Worm (Caenorhabditis elegans) whole organism, late embryonic: ENCODE results near the gene EEED8.3.

Experiments used
- C08G9.2 ChIP-seq: sonication (generic microtip); optimal IDR thresholded peaks from 2 replicates; lab custom pipeline; 2016; ENCODE audit warnings: mild to moderate bottlenecking, missing genetic modification characterization, moderate library complexity, missing compliant biosample characterization
- C38D4.7 ChIP-seq: fragments of 200-800 bp; sonication (Bioruptor generic); optimal IDR thresholded peaks from 2 replicates; lab custom pipeline; 2018; ENCODE audit warnings: mild to moderate bottlenecking, missing genetic modification characterization, moderate library complexity, missing compliant biosample characterization
- F13H6.1 ChIP-seq: sonication (generic microtip); optimal IDR thresholded peaks from 2 replicates; lab custom pipeline; 2016; ENCODE audit warnings: missing genetic modification characterization, missing compliant biosample characterization
- K02D7.2 ChIP-seq: sonication (generic microtip); optimal IDR thresholded peaks from 2 replicates; lab custom pipeline; 2017; ENCODE audit warnings: mild to moderate bottlenecking, missing genetic modification characterization, missing compliant biosample characterization
- K09A11.1 ChIP-seq: sonication (generic microtip); optimal IDR thresholded peaks from 2 replicates; lab custom pipeline; 2017; ENCODE audit warnings: antibody characterized with exemption, mild to moderate bottlenecking, missing genetic modification characterization, missing compliant biosample characterization; ENCODE audit not compliant: insufficient read depth
- T23F11.4 ChIP-seq: fragments of 200-800 bp; sonication (Bioruptor generic); optimal IDR thresholded peaks from 2 replicates; lab custom pipeline; 2018; ENCODE audit warnings: mild to moderate bottlenecking, missing genetic modification characterization, missing compliant biosample characterization
- ahr-1 ChIP-seq: sonication (generic microtip); optimal IDR thresholded peaks from 2 replicates; lab custom pipeline; 2016; ENCODE audit warnings: missing genetic modification characterization, missing compliant biosample characterization
- ama-1 ChIP-seq: fragments of 150-350 bp; optimal IDR thresholded peaks from 2 replicates; lab custom pipeline; 2014
- ceh-18 ChIP-seq: sonication (generic microtip); optimal IDR thresholded peaks from 2 replicates; lab custom pipeline; 2016; ENCODE audit warnings: missing genetic modification characterization, missing compliant biosample characterization
- ceh-2 ChIP-seq: sonication (generic microtip); optimal IDR thresholded peaks from 2 replicates; lab custom pipeline; 2016; ENCODE audit warnings: missing genotype, missing genetic modification characterization, missing compliant biosample characterization
- ceh-24 ChIP-seq: sonication (generic microtip); optimal IDR thresholded peaks from 2 replicates; lab custom pipeline; 2016; ENCODE audit warnings: mild to moderate bottlenecking, missing genetic modification characterization, missing compliant biosample characterization
- ceh-30 ChIP-seq: fragments of 150-350 bp; optimal IDR thresholded peaks from 2 replicates; lab custom pipeline; 2014; ENCODE audit warnings: missing biosample characterization, missing genetic modification characterization
- ceh-31 ChIP-seq: sonication (generic microtip); optimal IDR thresholded peaks from 2 replicates; lab custom pipeline; 2016; ENCODE audit warnings: missing genetic modification characterization, missing compliant biosample characterization
- ceh-45 ChIP-seq: fragments of 200-800 bp; sonication (Bioruptor generic); IDR thresholded peaks from 2 replicates; pipeline ENCODE4 v1.3.6; 2022; ENCODE audit warnings: missing genetic modification reagents, missing genetic modification characterization, missing compliant biosample characterization
- ceh-48 ChIP-seq: sonication (generic microtip); optimal IDR thresholded peaks from 2 replicates; lab custom pipeline; 2016; ENCODE audit warnings: missing genetic modification characterization, inconsistent platforms, missing compliant biosample characterization
- ceh-6 ChIP-seq: fragments of 200-800 bp; sonication (Bioruptor generic); optimal IDR thresholded peaks from 2 replicates; lab custom pipeline; 2018; ENCODE audit warnings: mild to moderate bottlenecking, missing genetic modification characterization, missing compliant biosample characterization
- ceh-9 ChIP-seq: sonication (generic microtip); optimal IDR thresholded peaks from 2 replicates; lab custom pipeline; 2016; ENCODE audit warnings: mild to moderate bottlenecking, missing genetic modification characterization, inconsistent platforms, missing compliant biosample characterization
- che-1 ChIP-seq: sonication (generic microtip); optimal IDR thresholded peaks from 2 replicates; lab custom pipeline; 2016; ENCODE audit warnings: mild to moderate bottlenecking, missing genetic modification characterization, missing compliant biosample characterization
- dmd-4 ChIP-seq: sonication (generic microtip); optimal IDR thresholded peaks from 2 replicates; lab custom pipeline; 2016; ENCODE audit warnings: borderline replicate concordance, missing genetic modification characterization, missing compliant biosample characterization
- dve-1 ChIP-seq: sonication (generic microtip); optimal IDR thresholded peaks from 2 replicates; lab custom pipeline; 2017; ENCODE audit warnings: antibody characterized with exemption, mild to moderate bottlenecking, missing genetic modification characterization, missing compliant biosample characterization
- elt-2 ChIP-seq: sonication (generic microtip); optimal IDR thresholded peaks from 2 replicates; lab custom pipeline; 2016; ENCODE audit warnings: missing genetic modification reagents, missing genetic modification characterization, missing compliant biosample characterization
- elt-4 ChIP-seq: sonication (generic microtip); optimal IDR thresholded peaks from 2 replicates; lab custom pipeline; 2016; ENCODE audit warnings: missing genetic modification characterization, missing compliant biosample characterization
- ets-4 ChIP-seq: sonication (generic microtip); optimal IDR thresholded peaks from 2 replicates; lab custom pipeline; 2016; ENCODE audit warnings: missing genetic modification characterization, missing compliant biosample characterization
- fax-1 ChIP-seq: sonication (generic microtip); optimal IDR thresholded peaks from 2 replicates; lab custom pipeline; 2016; ENCODE audit warnings: missing genotype, missing genetic modification characterization, missing compliant biosample characterization
- gmeb-2 ChIP-seq: sonication (generic microtip); optimal IDR thresholded peaks from 2 replicates; lab custom pipeline; 2016; ENCODE audit warnings: missing genetic modification characterization, inconsistent platforms, missing compliant biosample characterization
- hlh-13 ChIP-seq: fragments of 200-800 bp; sonication (Bioruptor generic); optimal IDR thresholded peaks from 2 replicates; lab custom pipeline; 2018; ENCODE audit warnings: mild to moderate bottlenecking, missing genetic modification characterization, missing compliant biosample characterization
- hlh-15 ChIP-seq: sonication (generic microtip); optimal IDR thresholded peaks from 2 replicates; lab custom pipeline; 2016; ENCODE audit warnings: missing genetic modification characterization, missing compliant biosample characterization
- hlh-30 ChIP-seq: sonication (generic microtip); optimal IDR thresholded peaks from 2 replicates; lab custom pipeline; 2017; ENCODE audit warnings: antibody characterized with exemption, missing genetic modification characterization, missing compliant biosample characterization; ENCODE audit not compliant: insufficient read depth
- hlh-6 ChIP-seq: sonication (generic microtip); optimal IDR thresholded peaks from 2 replicates; lab custom pipeline; 2016; ENCODE audit warnings: missing genotype, missing genetic modification characterization, missing compliant biosample characterization
- hlh-8 ChIP-seq: sonication (generic microtip); optimal IDR thresholded peaks from 2 replicates; lab custom pipeline; 2016; ENCODE audit warnings: missing genotype, missing genetic modification characterization, missing compliant biosample characterization
- lin-11 ChIP-seq: fragments of 200-800 bp; sonication (Bioruptor generic); optimal IDR thresholded peaks from 2 replicates; lab custom pipeline; 2018; ENCODE audit warnings: mild to moderate bottlenecking, missing genetic modification characterization, missing compliant biosample characterization
- mec-3 ChIP-seq: sonication (generic microtip); optimal IDR thresholded peaks from 2 replicates; lab custom pipeline; 2016; ENCODE audit warnings: borderline replicate concordance, missing genetic modification characterization, missing compliant biosample characterization
- nhr-11 ChIP-seq: fragments of 150-350 bp; optimal IDR thresholded peaks from 2 replicates; lab custom pipeline; 2014; ENCODE audit warnings: missing biosample characterization, missing genetic modification characterization
- nhr-232 ChIP-seq: sonication (generic microtip); optimal IDR thresholded peaks from 2 replicates; lab custom pipeline; 2016; ENCODE audit warnings: missing genetic modification characterization, missing compliant biosample characterization
- npax-4 ChIP-seq: sonication (generic microtip); optimal IDR thresholded peaks from 2 replicates; lab custom pipeline; 2016; ENCODE audit warnings: missing genetic modification characterization, missing compliant biosample characterization
- odd-2 ChIP-seq: sonication (generic microtip); optimal IDR thresholded peaks from 2 replicates; lab custom pipeline; 2017; ENCODE audit warnings: antibody characterized with exemption, mild to moderate bottlenecking, missing genetic modification characterization, missing compliant biosample characterization
- pag-3 ChIP-seq: sonication (generic microtip); optimal IDR thresholded peaks from 2 replicates; lab custom pipeline; 2016; ENCODE audit warnings: missing compliant biosample characterization, missing genetic modification characterization, borderline replicate concordance
- pax-1 ChIP-seq: fragments of 150-350 bp; optimal IDR thresholded peaks from 2 replicates; lab custom pipeline; 2014; ENCODE audit warnings: missing biosample characterization, missing genetic modification characterization
- pha-4 ChIP-seq: fragments of 150-350 bp; optimal IDR thresholded peaks from 2 replicates; lab custom pipeline; 2018; ENCODE audit warnings: missing biosample characterization, missing genetic modification reagents, missing genetic modification characterization
- pqm-1 ChIP-seq: sonication (generic microtip); optimal IDR thresholded peaks from 2 replicates; lab custom pipeline; 2016; ENCODE audit warnings: missing genetic modification characterization, missing compliant biosample characterization
- ref-2 ChIP-seq: sonication (generic microtip); optimal IDR thresholded peaks from 2 replicates; lab custom pipeline; 2016; ENCODE audit warnings: missing genetic modification characterization, missing compliant biosample characterization
- rnt-1 ChIP-seq: sonication (generic microtip); optimal IDR thresholded peaks from 2 replicates; lab custom pipeline; 2016; ENCODE audit warnings: missing genetic modification characterization, missing compliant biosample characterization
- sdc-2 ChIP-seq: sonication (generic microtip); optimal IDR thresholded peaks from 2 replicates; lab custom pipeline; 2016; ENCODE audit warnings: missing genotype, missing genetic modification characterization, missing compliant biosample characterization
- sox-2 ChIP-seq: fragments of 200-800 bp; sonication (Bioruptor generic); IDR thresholded peaks from 2 replicates; pipeline ENCODE4 v1.3.6; 2022; ENCODE audit warnings: missing genetic modification reagents, missing genetic modification characterization, missing compliant biosample characterization
- sox-4 ChIP-seq: sonication (generic microtip); optimal IDR thresholded peaks from 2 replicates; lab custom pipeline; 2017; ENCODE audit warnings: mild to moderate bottlenecking, missing genetic modification characterization, inconsistent platforms, missing compliant biosample characterization
- syd-9 ChIP-seq: sonication (generic microtip); optimal IDR thresholded peaks from 2 replicates; lab custom pipeline; 2016; ENCODE audit warnings: mild to moderate bottlenecking, missing genetic modification characterization, moderate library complexity, missing compliant biosample characterization
- tbx-2 ChIP-seq: sonication (generic microtip); optimal IDR thresholded peaks from 2 replicates; lab custom pipeline; 2016; ENCODE audit warnings: missing genetic modification characterization, missing compliant biosample characterization
- tbx-7 ChIP-seq: sonication (generic microtip); optimal IDR thresholded peaks from 2 replicates; lab custom pipeline; 2016; ENCODE audit warnings: missing genotype, missing genetic modification characterization, missing compliant biosample characterization
- ttx-3 ChIP-seq: sonication (generic microtip); optimal IDR thresholded peaks from 2 replicates; lab custom pipeline; 2016; ENCODE audit warnings: missing genetic modification reagents, missing genetic modification characterization, missing compliant biosample characterization
- unc-3 ChIP-seq, 2 experiments: fragments of 200-800 bp in 1 of 2; sonication (Bioruptor generic) in 1 of 2; sonication (generic microtip) in 1 of 2; conservative IDR thresholded peaks in 1 of 2; optimal IDR thresholded peaks in 1 of 2; 2 replicates each; pipeline versions ENCODE4 v1.3.6 to Lab custom; 2016 to 2022; ENCODE audit warnings: missing compliant biosample characterization in 2 of 2, missing genetic modification characterization in 2 of 2, missing genetic modification reagents in 1 of 2
- unc-42 ChIP-seq: sonication (generic microtip); optimal IDR thresholded peaks from 2 replicates; lab custom pipeline; 2016; ENCODE audit warnings: missing genotype, missing genetic modification characterization, missing compliant biosample characterization
- unc-55 ChIP-seq: sonication (generic microtip); optimal IDR thresholded peaks from 2 replicates; lab custom pipeline; 2017; ENCODE audit warnings: missing biosample characterization, missing genetic modification reagents, missing genetic modification characterization
- zip-5 ChIP-seq: sonication (generic microtip); optimal IDR thresholded peaks from 2 replicates; lab custom pipeline; 2016; ENCODE audit warnings: missing genetic modification characterization, missing compliant biosample characterization

EEED8.3 gene

DNA sequence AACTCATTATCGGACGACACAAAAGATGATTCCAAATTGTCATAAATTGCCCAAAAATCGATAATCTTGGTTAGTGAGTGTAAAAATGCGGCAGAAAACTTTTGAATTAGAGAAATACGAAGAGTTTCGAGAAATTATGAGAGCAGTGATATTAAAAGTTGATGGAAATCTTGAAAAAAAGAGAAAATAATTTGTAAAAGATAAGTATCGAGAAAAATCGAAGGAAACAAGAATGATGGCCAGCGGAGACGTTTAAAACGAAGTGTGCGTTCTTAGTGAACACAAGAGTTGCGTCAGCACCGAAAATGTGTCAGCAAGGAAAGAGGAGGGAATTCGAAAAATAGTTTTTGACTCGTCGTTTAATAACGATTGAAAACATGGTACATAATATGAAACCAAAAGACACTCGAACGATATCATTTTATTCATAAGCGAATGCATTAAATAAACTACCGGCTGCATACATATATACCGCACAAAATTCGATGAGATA lies 24.2 kb upstream of the EEED8.3 start, which contains the start of gene ndx-6:
ndx-6 (minus strand) TSS at position 51 of the 493 bp plus-strand sequence.
- TF ChIP-seq ahr-1 = no peak
- no peak for TF ChIP-seq nhr-232 (tag; lab: Kevin White, UChicago)
- no peak for TF ChIP-seq pqm-1 (tag; lab: Kevin White, UChicago)
- TF ChIP-seq ttx-3 (tag; lab: Kevin White, UChicago) = peak; percentile 19
- no peak for TF ChIP-seq nhr-11 (tag; lab: Kevin White, UChicago)
- no peak for TF ChIP-seq unc-3 (GFP tag; conservative IDR thresholded peaks at IDR 0.05; lab: Robert Waterston, UW)
- peak; percentile 58 for TF ChIP-seq unc-3 (tag; optimal IDR thresholded peaks at IDR 0.05; lab: Kevin White, UChicago)
- TF ChIP-seq gmeb-2 = no peak
- TF ChIP-seq ceh-30 = no peak
- peak; percentile 16 for TF ChIP-seq ets-4 (tag; lab: Kevin White, UChicago)
- no peak for TF ChIP-seq elt-4 (tag; lab: Kevin White, UChicago)
- no peak for TF ChIP-seq fax-1
- TF ChIP-seq hlh-8 (tag; lab: Kevin White, UChicago) = peak; percentile 10
- TF ChIP-seq ceh-24 (tag; lab: Kevin White, UChicago) = no peak
- TF ChIP-seq pax-1 = no peak
- no peak for TF ChIP-seq K02D7.2 (tag; lab: Kevin White, UChicago)
- TF ChIP-seq ceh-6 (GFP tag; lab: Kevin White, UChicago) = no peak
- no peak for TF ChIP-seq mec-3 (tag; lab: Kevin White, UChicago)
- no peak for TF ChIP-seq hlh-6 (tag; lab: Kevin White, UChicago)
- TF ChIP-seq ama-1 (lab: Kevin White, UChicago) = no peak
- no peak for TF ChIP-seq sox-2 (GFP tag; lab: Robert Waterston, UW)
- TF ChIP-seq T23F11.4 (GFP tag; lab: Kevin White, UChicago) = no peak
- no peak for TF ChIP-seq sox-4
- TF ChIP-seq pha-4 (tag; lab: Kevin White, UChicago) = no peak
- TF ChIP-seq zip-5 (tag; lab: Kevin White, UChicago) = no peak
- no peak for TF ChIP-seq npax-4 (tag; lab: Kevin White, UChicago)
- TF ChIP-seq dmd-4 (tag; lab: Kevin White, UChicago) = no peak
- TF ChIP-seq ceh-45 (GFP tag; lab: Robert Waterston, UW) = no peak
- peak; percentile 11 for TF ChIP-seq sdc-2 (tag; lab: Kevin White, UChicago)
- peak; percentile 14 for TF ChIP-seq C08G9.2 (tag; lab: Kevin White, UChicago)
- TF ChIP-seq ceh-9 = no peak
- TF ChIP-seq K09A11.1 (tag; lab: Kevin White, UChicago) = no peak
- TF ChIP-seq pag-3 (tag; lab: Kevin White, UChicago) = no peak
- peak; percentile 91 for TF ChIP-seq elt-2
- TF ChIP-seq lin-11 (tag; lab: Kevin White, UChicago) = no peak
- peak; percentile 40 for TF ChIP-seq dve-1
- TF ChIP-seq ref-2 (tag; lab: Kevin White, UChicago) = peak; percentile 55
- TF ChIP-seq unc-55 = no peak
- no peak for TF ChIP-seq odd-2 (tag; lab: Kevin White, UChicago)
- peak; percentile 71 for TF ChIP-seq tbx-2
- peak; percentile 44 for TF ChIP-seq unc-42 (tag; lab: Kevin White, UChicago)
- no peak for TF ChIP-seq hlh-13
- no peak for TF ChIP-seq F13H6.1 (tag; lab: Kevin White, UChicago)
- TF ChIP-seq che-1 (tag; lab: Kevin White, UChicago) = no peak
- no peak for TF ChIP-seq ceh-2 (tag; lab: Kevin White, UChicago)
- no peak for TF ChIP-seq hlh-15
- TF ChIP-seq tbx-7 = no peak
- peak; percentile 46 for TF ChIP-seq ceh-48 (tag; lab: Kevin White, UChicago)
- peak; percentile 60 for TF ChIP-seq ceh-18 (tag; lab: Kevin White, UChicago)
- peak; percentile 16 for TF ChIP-seq C38D4.7 (GFP tag; lab: Kevin White, UChicago)
- TF ChIP-seq syd-9 (tag; lab: Kevin White, UChicago) = no peak
- no peak for TF ChIP-seq hlh-30 (tag; lab: Kevin White, UChicago)
- TF ChIP-seq ceh-31 (tag; lab: Kevin White, UChicago) = peak; percentile 78
- peak; percentile 43 for TF ChIP-seq rnt-1 (tag; lab: Kevin White, UChicago)
